Worm (Caenorhabditis elegans) whole organism, mixed stage, embryonic: ENCODE results near the gene glb-12.
A peak's percentile ranks its signal among the peaks of the same experiment; 100 is the strongest.

Experiments
- M03D4.4 ChIP-seq: sonication (generic microtip); optimal IDR thresholded peaks from 2 replicates; lab custom pipeline; 2017; ENCODE audit warnings: mild to moderate bottlenecking, missing genetic modification characterization, missing compliant biosample characterization
- bed-3 ChIP-seq: fragments of 200-800 bp; sonication (Bioruptor generic); optimal IDR thresholded peaks from 3 replicates; lab custom pipeline; 2018; ENCODE audit warnings: mild to moderate bottlenecking, missing genetic modification characterization, moderate library complexity, missing compliant biosample characterization
- blmp-1 ChIP-seq: fragments of 150-350 bp; optimal IDR thresholded peaks from 2 replicates; lab custom pipeline; 2014; ENCODE audit warnings: missing biosample characterization, missing genetic modification characterization
- ceh-43 ChIP-seq: fragments of 200-800 bp; sonication (Bioruptor generic); optimal IDR thresholded peaks from 2 replicates; lab custom pipeline; 2018; ENCODE audit warnings: mild to moderate bottlenecking, missing genetic modification characterization, moderate library complexity, missing compliant biosample characterization
- ces-1 ChIP-seq: fragments of 150-350 bp; optimal IDR thresholded peaks from 2 replicates; lab custom pipeline; 2014; ENCODE audit warnings: missing biosample characterization, missing genetic modification reagents, missing genetic modification characterization
- cnd-1 ChIP-seq: fragments of 200-800 bp; sonication (Bioruptor generic); optimal IDR thresholded peaks from 2 replicates; lab custom pipeline; 2018; ENCODE audit warnings: mild to moderate bottlenecking, missing genetic modification characterization, missing compliant biosample characterization
- drap-1 ChIP-seq: fragments of 200-800 bp; sonication (Bioruptor generic); optimal IDR thresholded peaks from 3 replicates; lab custom pipeline; 2018; ENCODE audit warnings: mild to moderate bottlenecking, missing genetic modification characterization, missing compliant biosample characterization
- elt-1 ChIP-seq: sonication (generic microtip); optimal IDR thresholded peaks from 2 replicates; lab custom pipeline; 2017; ENCODE audit warnings: missing genetic modification characterization, mild to moderate bottlenecking, missing compliant biosample characterization, antibody characterized with exemption, moderate library complexity, borderline replicate concordance; ENCODE audit not compliant: insufficient read depth
- flh-1 ChIP-seq: fragments of 200-800 bp; sonication (Bioruptor generic); optimal IDR thresholded peaks from 2 replicates; lab custom pipeline; 2018; ENCODE audit warnings: mild to moderate bottlenecking, missing genetic modification characterization, moderate library complexity, missing compliant biosample characterization
- hlh-1 ChIP-seq: fragments of 150-350 bp; optimal IDR thresholded peaks from 2 replicates; lab custom pipeline; 2014; ENCODE audit warnings: missing biosample characterization, missing genetic modification reagents, missing genetic modification characterization
- lsy-2 ChIP-seq: fragments of 150-350 bp; optimal IDR thresholded peaks from 2 replicates; lab custom pipeline; 2014; ENCODE audit warnings: missing biosample characterization, missing genetic modification characterization
- mab-5 ChIP-seq: fragments of 150-350 bp; optimal IDR thresholded peaks from 2 replicates; lab custom pipeline; 2014; ENCODE audit warnings: missing biosample characterization, missing genetic modification characterization
- mep-1 ChIP-seq: fragments of 150-350 bp; optimal IDR thresholded peaks from 2 replicates; lab custom pipeline; 2017; ENCODE audit warnings: missing biosample characterization, missing genetic modification reagents, missing genetic modification characterization, inconsistent platforms
- mls-2 ChIP-seq: sonication (generic microtip); optimal IDR thresholded peaks from 2 replicates; lab custom pipeline; 2016; ENCODE audit warnings: mild to moderate bottlenecking, missing genetic modification characterization, moderate library complexity, missing compliant biosample characterization
- nhr-12 ChIP-seq: fragments of 150-350 bp; optimal IDR thresholded peaks from 2 replicates; lab custom pipeline; 2014; ENCODE audit warnings: missing biosample characterization, missing genetic modification characterization
- nhr-237 ChIP-seq: fragments of 150-350 bp; optimal IDR thresholded peaks from 2 replicates; lab custom pipeline; 2014; ENCODE audit warnings: missing biosample characterization, missing genetic modification characterization
- nhr-28 ChIP-seq: fragments of 150-350 bp; optimal IDR thresholded peaks from 2 replicates; lab custom pipeline; 2014; ENCODE audit warnings: missing biosample characterization, missing genetic modification characterization
- nhr-76 ChIP-seq: sonication (generic microtip); optimal IDR thresholded peaks from 2 replicates; lab custom pipeline; 2017; ENCODE audit warnings: missing biosample characterization, missing genetic modification characterization
- pha-4 ChIP-seq: fragments of 150-350 bp; optimal IDR thresholded peaks from 2 replicates; lab custom pipeline; 2018; ENCODE audit warnings: missing biosample characterization, missing genetic modification reagents, missing genetic modification characterization
- snpc-4 ChIP-seq: fragments of 150-350 bp; optimal IDR thresholded peaks from 2 replicates; lab custom pipeline; 2014; ENCODE audit warnings: missing biosample characterization, missing genetic modification characterization
- tbx-8 ChIP-seq: fragments of 200-800 bp; sonication (Bioruptor generic); optimal IDR thresholded peaks from 2 replicates; lab custom pipeline; 2018; ENCODE audit warnings: mild to moderate bottlenecking, missing genetic modification characterization, moderate library complexity, missing compliant biosample characterization
- unc-120 ChIP-seq: sonication (generic microtip); optimal IDR thresholded peaks from 2 replicates; lab custom pipeline; 2017; ENCODE audit warnings: missing genetic modification characterization, missing compliant biosample characterization; ENCODE audit not compliant: poor library complexity, severe bottlenecking
- unc-62 ChIP-seq: fragments of 150-350 bp; optimal IDR thresholded peaks from 2 replicates; lab custom pipeline; 2014; ENCODE audit warnings: missing biosample characterization, missing genetic modification reagents, missing genetic modification characterization
- zip-8 ChIP-seq: fragments of 150-350 bp; optimal IDR thresholded peaks from 2 replicates; lab custom pipeline; 2014; ENCODE audit warnings: missing biosample characterization, missing genetic modification characterization
- ztf-11 ChIP-seq: fragments of 150-350 bp; optimal IDR thresholded peaks from 2 replicates; lab custom pipeline; 2014; ENCODE audit warnings: missing biosample characterization, missing genetic modification characterization

The glb-12 gene

ce11 chrII:10703594-10704384, 27.7 kb downstream of the glb-12 start, which contains the start of gene col-79:
TSS of gene col-79 (plus strand) at chrII:10703613.
- TF ChIP-seq bed-3 (GFP tag; lab: Kevin White, UChicago) (no peak), flh-1 (GFP tag; lab: Kevin White, UChicago) (no peak), nhr-28 (tag; lab: Kevin White, UChicago) (no peak), drap-1 (no peak), unc-120 (no peak), hlh-1 (tag; lab: Kevin White, UChicago) (no peak), elt-1 (tag; lab: Kevin White, UChicago) (no peak), mep-1 (tag; lab: Kevin White, UChicago) (no peak), pha-4 (tag; lab: Kevin White, UChicago) (no peak), ces-1 (GFP tag; lab: Kevin White, UChicago) (no peak), lsy-2 (no peak)
- TF ChIP-seq, all 35 proteins: peak for 0

ce11 chrII:10696060-10696459, 35.4 kb downstream of the glb-12 start:
- TF ChIP-seq zip-8 (tag; lab: Kevin White, UChicago): no peak
- TF ChIP-seq ces-1 (GFP tag; lab: Kevin White, UChicago): peak; percentile 96
- TF ChIP-seq lsy-2: no peak
- TF ChIP-seq snpc-4 (tag; lab: Kevin White, UChicago): no peak
- TF ChIP-seq unc-120: no peak
- TF ChIP-seq unc-62: no peak
- TF ChIP-seq, all 35 proteins: peak for 1

ce11 chrII:10694713-10695112, 36.7 kb downstream of the glb-12 start, which contains the start of gene lgc-57:
TSS of gene lgc-57 (plus strand) at chrII:10695013.
- TF ChIP-seq nhr-76: no peak
- TF ChIP-seq lsy-2: no peak

ce11 chrII:10693655-10694054, 37.8 kb downstream of the glb-12 start, which contains the start of gene gbh-1:
TSS of gene gbh-1 (minus strand) at chrII:10693803.
- TF ChIP-seq ceh-43: no peak
- TF ChIP-seq cnd-1 (tag; lab: Kevin White, UChicago): no peak
- no peak for TF ChIP-seq ztf-11 (tag; lab: Kevin White, UChicago)
- TF ChIP-seq pha-4 (tag; lab: Kevin White, UChicago): no peak
- no peak for TF ChIP-seq elt-1 (tag; lab: Kevin White, UChicago)
- no peak for TF ChIP-seq nhr-237 (tag; lab: Kevin White, UChicago)
- TF ChIP-seq mab-5 (tag; lab: Kevin White, UChicago): no peak
- no peak for TF ChIP-seq snpc-4 (tag; lab: Kevin White, UChicago)
- no peak for TF ChIP-seq lsy-2
- TF ChIP-seq blmp-1 (tag; lab: Kevin White, UChicago): no peak
- TF ChIP-seq M03D4.4 (tag; lab: Kevin White, UChicago): no peak

ce11 chrII:10684954-10685353, 46.5 kb downstream of the glb-12 start:
- TF ChIP-seq mep-1 (tag; lab: Kevin White, UChicago) (no peak), lsy-2 (no peak), tbx-8 (GFP tag; lab: Kevin White, UChicago) (no peak), snpc-4 (tag; lab: Kevin White, UChicago) (no peak), nhr-237 (tag; lab: Kevin White, UChicago) (no peak), unc-62 (no peak)

- TF ChIP-seq mab-5 (tag; lab: Kevin White, UChicago): no peak
- no peak for TF ChIP-seq nhr-12 (tag; lab: Kevin White, UChicago)
- TF ChIP-seq ces-1 (GFP tag; lab: Kevin White, UChicago): peak; percentile 63
- TF ChIP-seq mls-2 (tag; lab: Kevin White, UChicago): no peak
- no peak for TF ChIP-seq blmp-1 (tag; lab: Kevin White, UChicago)
Observed at ce11 chrII:10680614-10681013, 50.8 kb downstream of the glb-12 start.

- TF ChIP-seq ces-1 (GFP tag; lab: Kevin White, UChicago) (peak; percentile 1), snpc-4 (tag; lab: Kevin White, UChicago) (no peak)
Observed at ce11 chrII:10680130-10680529, 51.3 kb downstream of the glb-12 start.
